Worm (Caenorhabditis elegans): Measurements from ENCODE around the gene clec-255.

The clec-255 gene

ce11 chrV:18725858-18726257 is 44.7 kb downstream of the clec-255 start:
- TF ChIP-seq ceh-82 (tag; optimal IDR thresholded peaks at IDR 0.05) (peak in 1 of 3 experiments; percentile 44), lin-14 (GFP tag; optimal IDR thresholded peaks at IDR 0.05) (no peak), unc-30 (tag; optimal IDR thresholded peaks at IDR 0.05) (no peak), F16B12.6 (tag; optimal IDR thresholded peaks at IDR 0.05) (no peak), fkh-10 (GFP tag; optimal IDR thresholded peaks at IDR 0.05) (peak; percentile 23), unc-98 (GFP tag; IDR thresholded peaks at IDR 0.05) (no peak), efl-1 (optimal IDR thresholded peaks at IDR 0.05) (peak; percentile 0 to 10), efl-1 (GFP tag; optimal IDR thresholded peaks at IDR 0.05 in 1 of 2) (no peak), unc-130 (tag; optimal IDR thresholded peaks at IDR 0.05) (no peak), unc-86 (tag; optimal IDR thresholded peaks at IDR 0.05) (peak; percentile 14), nhr-84 (tag; optimal IDR thresholded peaks at IDR 0.05) (no peak), blmp-1 (tag; optimal IDR thresholded peaks at IDR 0.05) (no peak), fkh-8 (tag; optimal IDR thresholded peaks at IDR 0.05) (peak; percentile 32), ztf-11 (tag; optimal IDR thresholded peaks at IDR 0.05) (no peak), fos-1 (tag; optimal IDR thresholded peaks at IDR 0.05) (no peak), nhr-77 (tag; optimal IDR thresholded peaks at IDR 0.05) (no peak)

- TF ChIP-seq ztf-11 (tag; optimal IDR thresholded peaks at IDR 0.05), result peak in 1 of 2 experiments; percentile 10
- peak; percentile 10 for TF ChIP-seq ceh-63 (GFP tag; optimal IDR thresholded peaks at IDR 0.05)
These were observed 45.7 kb downstream of the clec-255 start for ce11 chrV:18724810-18725209.

ce11 chrV:18724076-18724475 is 46.4 kb downstream of the clec-255 start:
- TF ChIP-seq alr-1 (tag; optimal IDR thresholded peaks at IDR 0.05; ENCODE audit: borderline replicate concordance) (peak; percentile 97), lsy-2 (tag; optimal IDR thresholded peaks at IDR 0.05) (no peak)

ce11 chrV:18723604-18724003 is 46.9 kb downstream of the clec-255 start:
- TF ChIP-seq lin-39 (tag; optimal IDR thresholded peaks at IDR 0.05) (peak; percentile 30), ces-1 (GFP tag; optimal IDR thresholded peaks at IDR 0.05) (no peak), nhr-77 (tag; optimal IDR thresholded peaks at IDR 0.05) (peak; percentile 64), pqm-1 (tag; optimal IDR thresholded peaks at IDR 0.05) (no peak), unc-86 (tag; optimal IDR thresholded peaks at IDR 0.05) (peak; percentile 86), C34B4.2 (tag; optimal IDR thresholded peaks at IDR 0.05) (no peak), nhr-90 (tag; optimal IDR thresholded peaks at IDR 0.05; ENCODE audit: poor library complexity) (peak; percentile 85), vab-15 (tag; optimal IDR thresholded peaks at IDR 0.05) (no peak), ztf-4 (tag; optimal IDR thresholded peaks at IDR 0.05) (no peak), fkh-10 (GFP tag; optimal IDR thresholded peaks at IDR 0.05) (no peak), mep-1 (tag; optimal IDR thresholded peaks at IDR 0.05) (peak; percentile 96), nhr-47 (tag; optimal IDR thresholded peaks at IDR 0.05) (peak; percentile 95), lin-35 (GFP tag; optimal IDR thresholded peaks at IDR 0.05) (peak; percentile 70 to 89), sup-37 (GFP tag; optimal IDR thresholded peaks at IDR 0.05) (no peak), nhr-84 (tag; optimal IDR thresholded peaks at IDR 0.05) (no peak), unc-62 (GFP tag; optimal IDR thresholded peaks at IDR 0.05) (no peak), lin-14 (GFP tag; optimal IDR thresholded peaks at IDR 0.05) (no peak), lir-3 (tag; optimal IDR thresholded peaks at IDR 0.05; ENCODE audit: poor library complexity) (no peak), mef-2 (tag; optimal IDR thresholded peaks at IDR 0.05) (no peak), jun-1 (tag; optimal IDR thresholded peaks at IDR 0.05) (peak; percentile 70), efl-1 (optimal IDR thresholded peaks at IDR 0.05) (peak; percentile 78 to 86), efl-1 (GFP tag; optimal IDR thresholded peaks at IDR 0.05 in 1 of 2) (peak; percentile 79 to 98), F16B12.6 (tag; optimal IDR thresholded peaks at IDR 0.05) (peak; percentile 58), lin-13 (GFP tag; optimal IDR thresholded peaks at IDR 0.05) (peak; percentile 57), aly-2 (tag; optimal IDR thresholded peaks at IDR 0.05) (no peak), aha-1 (tag; optimal IDR thresholded peaks at IDR 0.05) (no peak), dsc-1 (tag; optimal IDR thresholded peaks at IDR 0.05) (peak; percentile 81), unc-130 (tag; optimal IDR thresholded peaks at IDR 0.05) (no peak), C04F5.9 (tag; optimal IDR thresholded peaks at IDR 0.05) (no peak), sox-4 (tag; optimal IDR thresholded peaks at IDR 0.05) (peak; percentile 37), fos-1 (tag; optimal IDR thresholded peaks at IDR 0.05) (peak; percentile 75), egl-27 (tag; optimal IDR thresholded peaks at IDR 0.05) (peak in 1 of 2 experiments; percentile 64), hlh-4 (tag; optimal IDR thresholded peaks at IDR 0.05) (no peak), unc-30 (tag; optimal IDR thresholded peaks at IDR 0.05) (no peak), isw-1 (GFP tag; IDR thresholded peaks at IDR 0.05) (peak; percentile 64), irx-1 (tag; optimal IDR thresholded peaks at IDR 0.05) (peak; percentile 76), grh-1 (GFP tag; IDR thresholded peaks at IDR 0.05) (peak; percentile 72), fkh-4 (tag; optimal IDR thresholded peaks at IDR 0.05; ENCODE audit: borderline replicate concordance) (no peak), alr-1 (tag; optimal IDR thresholded peaks at IDR 0.05; ENCODE audit: borderline replicate concordance) (no peak)

All from whole organism, L1 larva.